Fruit fly (Drosophila melanogaster): ENCODE results near the gene CG33301.

DNA sequence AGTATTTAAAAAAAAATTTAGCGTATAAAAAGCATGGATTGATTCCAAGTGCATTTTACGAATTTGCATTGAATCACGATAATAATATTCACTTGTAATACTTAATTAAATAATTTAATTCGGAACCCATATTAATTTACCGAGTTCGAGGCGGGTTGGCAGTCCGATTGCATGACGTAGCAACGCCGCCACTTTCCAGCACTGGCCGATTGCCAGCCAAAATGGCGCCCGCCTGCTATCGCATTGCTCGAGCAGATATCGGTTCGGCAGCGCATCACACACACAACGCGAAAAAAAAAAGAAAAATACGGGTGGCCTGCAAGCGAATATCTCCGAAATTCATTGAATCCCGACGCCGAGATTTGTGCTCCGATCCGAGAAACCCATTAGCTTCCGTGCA lies 45.8 kb upstream of the CG33301 start, which contains the start of gene Ndf:
- TF ChIP-seq Hr39 (optimal IDR thresholded peaks at IDR 0.05) (no peak), CG17912 (GFP tag; optimal IDR thresholded peaks at IDR 0.05) (peak; percentile 44), Antp (GFP tag; optimal IDR thresholded peaks at IDR 0.05) (peak; percentile 61), bbx (GFP tag; IDR thresholded peaks at IDR 0.05; ENCODE audit: partially characterized antibody) (peak; percentile 87), CG16863 (GFP tag; optimal IDR thresholded peaks at IDR 0.05) (no peak), Sox102F (GFP tag; optimal IDR thresholded peaks at IDR 0.05) (no peak)

Measured in whole organism, embryonic.